Worm (Caenorhabditis elegans) whole organism, late embryonic: ENCODE data around the gene W07B8.4.

Experiments
- C08G9.2 ChIP-seq: sonication (generic microtip); optimal IDR thresholded peaks from 2 replicates; lab custom pipeline; 2016; ENCODE audit warnings: mild to moderate bottlenecking, missing genetic modification characterization, moderate library complexity, missing compliant biosample characterization
- F13H6.1 ChIP-seq: sonication (generic microtip); optimal IDR thresholded peaks from 2 replicates; lab custom pipeline; 2016; ENCODE audit warnings: missing genetic modification characterization, missing compliant biosample characterization
- K02D7.2 ChIP-seq: sonication (generic microtip); optimal IDR thresholded peaks from 2 replicates; lab custom pipeline; 2017; ENCODE audit warnings: mild to moderate bottlenecking, missing genetic modification characterization, missing compliant biosample characterization
- Y22D7AL.16 ChIP-seq: sonication (generic microtip); optimal IDR thresholded peaks from 2 replicates; lab custom pipeline; 2016; ENCODE audit warnings: missing genetic modification characterization, missing compliant biosample characterization
- ahr-1 ChIP-seq: sonication (generic microtip); optimal IDR thresholded peaks from 2 replicates; lab custom pipeline; 2016; ENCODE audit warnings: missing genetic modification characterization, missing compliant biosample characterization
- ama-1 ChIP-seq: fragments of 150-350 bp; optimal IDR thresholded peaks from 2 replicates; lab custom pipeline; 2014
- ceh-14 ChIP-seq: sonication (generic microtip); optimal IDR thresholded peaks from 2 replicates; lab custom pipeline; 2016; ENCODE audit warnings: missing genotype, missing genetic modification characterization, missing compliant biosample characterization
- ceh-24 ChIP-seq: sonication (generic microtip); optimal IDR thresholded peaks from 2 replicates; lab custom pipeline; 2016; ENCODE audit warnings: mild to moderate bottlenecking, missing genetic modification characterization, missing compliant biosample characterization
- ceh-30 ChIP-seq: fragments of 150-350 bp; optimal IDR thresholded peaks from 2 replicates; lab custom pipeline; 2014; ENCODE audit warnings: missing biosample characterization, missing genetic modification characterization
- ceh-34 ChIP-seq: sonication (generic microtip); optimal IDR thresholded peaks from 2 replicates; lab custom pipeline; 2016; ENCODE audit warnings: mild to moderate bottlenecking, missing genetic modification characterization, missing compliant biosample characterization
- ceh-48 ChIP-seq: sonication (generic microtip); optimal IDR thresholded peaks from 2 replicates; lab custom pipeline; 2016; ENCODE audit warnings: missing genetic modification characterization, inconsistent platforms, missing compliant biosample characterization
- ceh-6 ChIP-seq: fragments of 200-800 bp; sonication (Bioruptor generic); optimal IDR thresholded peaks from 2 replicates; lab custom pipeline; 2018; ENCODE audit warnings: mild to moderate bottlenecking, missing genetic modification characterization, missing compliant biosample characterization
- elt-2 ChIP-seq: sonication (generic microtip); optimal IDR thresholded peaks from 2 replicates; lab custom pipeline; 2016; ENCODE audit warnings: missing genetic modification reagents, missing genetic modification characterization, missing compliant biosample characterization
- fax-1 ChIP-seq: sonication (generic microtip); optimal IDR thresholded peaks from 2 replicates; lab custom pipeline; 2016; ENCODE audit warnings: missing genotype, missing genetic modification characterization, missing compliant biosample characterization
- fkh-6 ChIP-seq: sonication (generic microtip); optimal IDR thresholded peaks from 2 replicates; lab custom pipeline; 2016; ENCODE audit warnings: missing genetic modification characterization, missing compliant biosample characterization
- gmeb-2 ChIP-seq: sonication (generic microtip); optimal IDR thresholded peaks from 2 replicates; lab custom pipeline; 2016; ENCODE audit warnings: missing genetic modification characterization, inconsistent platforms, missing compliant biosample characterization
- hlh-15 ChIP-seq: sonication (generic microtip); optimal IDR thresholded peaks from 2 replicates; lab custom pipeline; 2016; ENCODE audit warnings: missing genetic modification characterization, missing compliant biosample characterization
- hlh-30 ChIP-seq: sonication (generic microtip); optimal IDR thresholded peaks from 2 replicates; lab custom pipeline; 2017; ENCODE audit warnings: antibody characterized with exemption, missing genetic modification characterization, missing compliant biosample characterization; ENCODE audit not compliant: insufficient read depth
- hlh-8 ChIP-seq: sonication (generic microtip); optimal IDR thresholded peaks from 2 replicates; lab custom pipeline; 2016; ENCODE audit warnings: missing genotype, missing genetic modification characterization, missing compliant biosample characterization
- madf-2 ChIP-seq: sonication (generic microtip); optimal IDR thresholded peaks from 2 replicates; lab custom pipeline; 2017; ENCODE audit warnings: missing genetic modification characterization, missing compliant biosample characterization
- nfya-1 ChIP-seq: sonication (generic microtip); optimal IDR thresholded peaks from 2 replicates; lab custom pipeline; 2017; ENCODE audit warnings: missing genetic modification characterization, mild to moderate bottlenecking, missing compliant biosample characterization, antibody characterized with exemption, moderate library complexity
- nhr-232 ChIP-seq: sonication (generic microtip); optimal IDR thresholded peaks from 2 replicates; lab custom pipeline; 2016; ENCODE audit warnings: missing genetic modification characterization, missing compliant biosample characterization
- odd-2 ChIP-seq: sonication (generic microtip); optimal IDR thresholded peaks from 2 replicates; lab custom pipeline; 2017; ENCODE audit warnings: antibody characterized with exemption, mild to moderate bottlenecking, missing genetic modification characterization, missing compliant biosample characterization
- pha-2 ChIP-seq: sonication (generic microtip); optimal IDR thresholded peaks from 2 replicates; lab custom pipeline; 2017; ENCODE audit warnings: mild to moderate bottlenecking, missing genetic modification characterization, missing compliant biosample characterization
- rnt-1 ChIP-seq: sonication (generic microtip); optimal IDR thresholded peaks from 2 replicates; lab custom pipeline; 2016; ENCODE audit warnings: missing genetic modification characterization, missing compliant biosample characterization
- sox-2 ChIP-seq: fragments of 200-800 bp; sonication (Bioruptor generic); IDR thresholded peaks from 2 replicates; pipeline ENCODE4 v1.3.6; 2022; ENCODE audit warnings: missing genetic modification reagents, missing genetic modification characterization, missing compliant biosample characterization
- syd-9 ChIP-seq: sonication (generic microtip); optimal IDR thresholded peaks from 2 replicates; lab custom pipeline; 2016; ENCODE audit warnings: mild to moderate bottlenecking, missing genetic modification characterization, moderate library complexity, missing compliant biosample characterization
- tbx-2 ChIP-seq: sonication (generic microtip); optimal IDR thresholded peaks from 2 replicates; lab custom pipeline; 2016; ENCODE audit warnings: missing genetic modification characterization, missing compliant biosample characterization
- ttx-3 ChIP-seq: sonication (generic microtip); optimal IDR thresholded peaks from 2 replicates; lab custom pipeline; 2016; ENCODE audit warnings: missing genetic modification reagents, missing genetic modification characterization, missing compliant biosample characterization
- unc-42 ChIP-seq: sonication (generic microtip); optimal IDR thresholded peaks from 2 replicates; lab custom pipeline; 2016; ENCODE audit warnings: missing genotype, missing genetic modification characterization, missing compliant biosample characterization
- unc-55 ChIP-seq: sonication (generic microtip); optimal IDR thresholded peaks from 2 replicates; lab custom pipeline; 2017; ENCODE audit warnings: missing biosample characterization, missing genetic modification reagents, missing genetic modification characterization

Gene W07B8.4

DNA sequence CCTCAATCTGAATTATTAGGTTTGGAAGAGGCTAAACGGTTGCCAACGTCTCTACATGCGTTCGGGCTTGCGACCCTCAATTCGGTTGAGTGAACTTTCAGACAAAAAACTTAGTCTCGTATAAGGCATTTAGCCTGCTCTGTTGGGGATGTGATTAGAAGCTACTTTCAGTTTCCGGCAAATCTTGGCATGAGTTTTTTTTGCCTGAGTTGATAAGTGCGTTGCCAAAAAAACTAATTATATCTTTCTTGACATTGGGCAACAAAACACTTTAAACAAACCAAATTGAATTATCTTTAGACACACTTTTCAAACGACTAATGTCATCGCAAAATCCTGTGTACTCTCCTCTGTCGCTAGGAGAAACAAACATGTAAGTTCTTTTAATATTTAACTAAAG is 39.4 kb downstream of the W07B8.4 start, which contains the start of gene Y50D4B.4:
Y50D4B.4 (plus strand) TSS at position 301 of the 400 bp plus-strand sequence.
- TF ChIP-seq odd-2 (tag; lab: Kevin White, UChicago) (no peak), ceh-30 (tag; lab: Kevin White, UChicago) (no peak), ceh-48 (tag; lab: Kevin White, UChicago) (no peak), F13H6.1 (tag; lab: Kevin White, UChicago) (no peak), unc-42 (tag; lab: Kevin White, UChicago) (no peak), hlh-30 (no peak), madf-2 (tag; lab: Kevin White, UChicago) (no peak), hlh-8 (tag; lab: Kevin White, UChicago) (no peak), ceh-24 (no peak), syd-9 (tag; lab: Kevin White, UChicago) (no peak), ceh-6 (GFP tag; lab: Kevin White, UChicago) (no peak)

- TF ChIP-seq nfya-1 (no peak), hlh-15 (no peak), sox-2 (GFP tag; lab: Robert Waterston, UW) (no peak), ceh-48 (tag; lab: Kevin White, UChicago) (no peak), C08G9.2 (tag; lab: Kevin White, UChicago) (no peak)
Observed at ce11 chrV:1087983-1088382, 43.7 kb downstream of the W07B8.4 start, which contains the start of gene clec-203. Gene clec-203, plus strand, starts transcription at chrV:1088283.

ce11 chrV:1084016-1084415 is 47.7 kb downstream of the W07B8.4 start, which contains the start of gene Y50D4B.6:
Gene Y50D4B.6, plus strand, starts transcription at chrV:1084316.
- TF ChIP-seq tbx-2 (tag; lab: Kevin White, UChicago) (no peak), rnt-1 (no peak), hlh-15 (no peak), nhr-232 (tag; lab: Kevin White, UChicago) (no peak), ceh-14 (no peak), ahr-1 (no peak), ceh-34 (tag; lab: Kevin White, UChicago) (no peak), K02D7.2 (tag; lab: Kevin White, UChicago) (no peak), elt-2 (tag; lab: Kevin White, UChicago) (no peak), ttx-3 (tag; lab: Kevin White, UChicago) (no peak), unc-55 (GFP tag; lab: Kevin White, UChicago) (no peak), gmeb-2 (tag; lab: Kevin White, UChicago) (no peak), Y22D7AL.16 (tag; lab: Kevin White, UChicago) (no peak), syd-9 (tag; lab: Kevin White, UChicago) (no peak), fax-1 (tag; lab: Kevin White, UChicago) (no peak), pha-2 (no peak), ama-1 (no peak), fkh-6 (tag; lab: Kevin White, UChicago) (no peak)
- TF ChIP-seq, all 69 proteins: peak for 0
